Fruit fly (Drosophila melanogaster): ENCODE measurements around the gene CG43658.

DNA sequence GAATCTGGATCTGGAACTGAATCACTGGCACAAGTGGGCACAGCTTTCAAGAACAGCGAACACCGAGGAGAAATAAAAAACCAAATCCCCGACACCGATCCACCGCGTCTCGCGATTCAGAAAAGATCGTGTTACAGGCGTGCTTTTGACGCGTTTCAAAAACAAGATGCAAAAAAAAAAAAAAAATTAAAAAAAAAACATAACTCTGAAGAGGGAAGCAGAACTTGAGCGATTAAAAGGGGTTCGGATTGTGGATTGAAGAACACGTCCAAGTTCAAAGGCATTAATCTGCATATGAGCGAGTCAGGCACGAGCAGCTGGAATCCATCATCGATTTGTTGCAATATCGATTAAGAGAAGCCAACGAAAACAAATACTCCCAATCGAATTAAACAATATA is 38.4 kb downstream of the CG43658 start:
- TF ChIP-seq fd96Ca (GFP tag; IDR thresholded peaks at IDR 0.05) (no peak), CG8301 (tag; optimal IDR thresholded peaks at IDR 0.05) (no peak), CG32121 (GFP tag; IDR thresholded peaks at IDR 0.05) (no peak), EcR (GFP tag; optimal IDR thresholded peaks at IDR 0.05) (no peak), D1 (tag; optimal IDR thresholded peaks at IDR 0.05) (no peak), gl (tag; optimal IDR thresholded peaks at IDR 0.05) (peak; percentile 8)
